Worm (Caenorhabditis elegans) whole organism, midembryonic: Measurements from ENCODE around the gene F09C6.12.

Source experiments
- T22C8.4 ChIP-seq: fragments of 200-800 bp; sonication (Bioruptor generic); IDR thresholded peaks from 2 replicates; pipeline ENCODE4 v1.3.6; 2022; ENCODE audit warnings: missing genetic modification characterization, missing compliant biosample characterization
- cog-1 ChIP-seq: sonication (generic microtip); optimal IDR thresholded peaks from 2 replicates; lab custom pipeline; 2016; ENCODE audit warnings: missing genetic modification characterization, missing compliant biosample characterization
- flt-1 ChIP-seq: fragments of 200-800 bp; sonication (Bioruptor generic); IDR thresholded peaks from 2 replicates; pipeline ENCODE4 v1.3.6; 2022; ENCODE audit warnings: missing genetic modification characterization, missing compliant biosample characterization
- ref-1 ChIP-seq: fragments of 200-800 bp; sonication (Bioruptor generic); conservative IDR thresholded peaks from 2 replicates; pipeline ENCODE4 v1.3.6; 2022; ENCODE audit warnings: missing genetic modification reagents, missing genetic modification characterization, missing compliant biosample characterization
- tab-1 ChIP-seq: fragments of 200-800 bp; sonication (Bioruptor generic); IDR thresholded peaks from 2 replicates; pipeline ENCODE4 v1.3.6; 2022; ENCODE audit warnings: missing genetic modification characterization, missing compliant biosample characterization
- ztf-23 ChIP-seq: fragments of 200-800 bp; sonication (Bioruptor generic); IDR thresholded peaks from 2 replicates; pipeline ENCODE4 v1.3.6; 2022; ENCODE audit warnings: missing genetic modification reagents, missing genetic modification characterization, missing compliant biosample characterization
- ztf-29 ChIP-seq: fragments of 200-800 bp; sonication (Bioruptor generic); IDR thresholded peaks from 2 replicates; pipeline ENCODE4 v1.3.6; 2022; ENCODE audit warnings: missing genetic modification reagents, missing genetic modification characterization, missing compliant biosample characterization

- TF ChIP-seq T22C8.4 (GFP tag; lab: Robert Waterston, UW) (no peak), ztf-23 (GFP tag; lab: Robert Waterston, UW) (no peak), ref-1 (GFP tag; lab: Robert Waterston, UW) (no peak), flt-1 (GFP tag; lab: Robert Waterston, UW) (no peak), ztf-29 (no peak), tab-1 (GFP tag; lab: Robert Waterston, UW) (no peak), cog-1 (tag; lab: Kevin White, UChicago) (no peak)
These were observed 37.0 kb downstream of the F09C6.12 start for ce11 chrV:16919675-16920074.
